Worm (Caenorhabditis elegans) whole organism, young adult: ENCODE data around the gene str-5.
"Not testable (repeated sequence)": the region's sequence is repeated elsewhere in the genome, so short reads cannot be mapped to it uniquely, and the experiment has no call there.

ENCODE experiments used
- B0261.1 ChIP-seq: sonication (generic microtip); optimal IDR thresholded peaks from 2 replicates; lab custom pipeline; 2016; ENCODE audit warnings: mild to moderate bottlenecking, missing genetic modification characterization, moderate library complexity, missing compliant biosample characterization
- D2030.7 ChIP-seq: fragments of 200-800 bp; sonication (Bioruptor generic); IDR thresholded peaks from 2 replicates; pipeline ENCODE4 v1.3.6; 2022; ENCODE audit warnings: missing genetic modification reagents, missing genetic modification characterization, missing compliant biosample characterization
- F22D6.2 ChIP-seq: sonication (generic microtip); optimal IDR thresholded peaks from 2 replicates; lab custom pipeline; 2016; ENCODE audit warnings: mild to moderate bottlenecking, missing genetic modification characterization, missing compliant biosample characterization
- F39B2.1 ChIP-seq: fragments of 200-800 bp; sonication (Bioruptor generic); IDR thresholded peaks from 2 replicates; pipeline ENCODE4 v1.3.6; 2022; ENCODE audit warnings: missing genetic modification reagents, missing genetic modification characterization, missing compliant biosample characterization
- Y53F4B.3 ChIP-seq: fragments of 200-800 bp; sonication (Bioruptor generic); IDR thresholded peaks from 2 replicates; pipeline ENCODE4 v1.3.6; 2022; ENCODE audit warnings: missing genetic modification reagents, missing genetic modification characterization, missing compliant biosample characterization
- Y79H2A.3 ChIP-seq: fragments of 200-800 bp; sonication (Bioruptor generic); conservative IDR thresholded peaks from 2 replicates; pipeline ENCODE4 v1.3.6; 2022; ENCODE audit warnings: missing genetic modification reagents, missing genetic modification characterization, missing compliant biosample characterization
- ama-1 ChIP-seq, 3 experiments: fragments of 150-350 bp in 1 of 3; sonication (generic microtip) in 2 of 3; optimal IDR thresholded peaks; 2 replicates each; lab custom pipeline; 2014 to 2018; ENCODE audit warnings: missing biosample characterization in 2 of 3, missing genetic modification characterization in 2 of 3, missing genetic modification reagents in 2 of 3
- atf-7 ChIP-seq: sonication (generic microtip); optimal IDR thresholded peaks from 2 replicates; lab custom pipeline; 2017; ENCODE audit warnings: mild to moderate bottlenecking, missing genetic modification characterization, missing compliant biosample characterization
- attf-6 ChIP-seq: fragments of 200-800 bp; sonication (Bioruptor generic); IDR thresholded peaks from 2 replicates; pipeline ENCODE4 v1.3.6; 2022; ENCODE audit warnings: missing genetic modification reagents, missing genetic modification characterization, missing compliant biosample characterization
- cebp-1 ChIP-seq, 2 experiments: fragments of 200-800 bp in 1 of 2; sonication (Bioruptor generic) in 1 of 2; sonication (generic microtip) in 1 of 2; IDR thresholded peaks in 1 of 2; optimal IDR thresholded peaks in 1 of 2; 2 replicates each; pipeline versions ENCODE4 v1.3.6 to Lab custom; 2017 to 2022; ENCODE audit warnings: missing compliant biosample characterization in 2 of 2, missing genetic modification characterization in 2 of 2, mild to moderate bottlenecking in 1 of 2, missing genetic modification reagents in 1 of 2, moderate library complexity in 1 of 2
- ceh-40 ChIP-seq: fragments of 200-800 bp; sonication (Bioruptor generic); IDR thresholded peaks from 2 replicates; pipeline ENCODE4 v1.3.6; 2022; ENCODE audit warnings: missing genetic modification characterization, missing compliant biosample characterization
- efl-1 ChIP-seq: fragments of 150-350 bp; optimal IDR thresholded peaks from 2 replicates; lab custom pipeline; 2014; ENCODE audit warnings: missing biosample characterization, missing genetic modification reagents, missing genetic modification characterization
- egrh-3 ChIP-seq: fragments of 200-800 bp; sonication (Bioruptor generic); IDR thresholded peaks from 2 replicates; pipeline ENCODE4 v1.3.6; 2022; ENCODE audit warnings: missing genetic modification reagents, missing genetic modification characterization, missing compliant biosample characterization
- ekl-4 ChIP-seq: fragments of 200-800 bp; sonication (Bioruptor generic); IDR thresholded peaks from 2 replicates; pipeline ENCODE4 v1.3.6; 2022; ENCODE audit warnings: missing genetic modification reagents, missing genetic modification characterization, missing compliant biosample characterization
- hlh-12 ChIP-seq: sonication (generic microtip); optimal IDR thresholded peaks from 2 replicates; lab custom pipeline; 2016; ENCODE audit warnings: missing genetic modification characterization, missing compliant biosample characterization
- hsf-1 ChIP-seq: fragments of 200-800 bp; sonication (Bioruptor generic); IDR thresholded peaks from 2 replicates; pipeline ENCODE4 v1.3.6; 2022; ENCODE audit warnings: missing genetic modification reagents, missing genetic modification characterization, missing compliant biosample characterization
- let-607 ChIP-seq, 2 experiments: fragments of 200-800 bp in 1 of 2; sonication (Bioruptor generic) in 1 of 2; sonication (generic microtip) in 1 of 2; optimal IDR thresholded peaks; 2 replicates each; lab custom pipeline; 2016 to 2018; ENCODE audit warnings: mild to moderate bottlenecking in 2 of 2, missing compliant biosample characterization in 2 of 2, missing genetic modification characterization in 2 of 2, moderate library complexity in 2 of 2, missing genotype in 1 of 2
- madf-10 ChIP-seq: sonication (generic microtip); optimal IDR thresholded peaks from 2 replicates; lab custom pipeline; 2016; ENCODE audit warnings: mild to moderate bottlenecking, missing genetic modification characterization, missing compliant biosample characterization
- nfyb-1 ChIP-seq: fragments of 200-800 bp; sonication (Bioruptor generic); IDR thresholded peaks from 2 replicates; pipeline ENCODE4 v1.3.6; 2022; ENCODE audit warnings: missing genetic modification reagents, missing genetic modification characterization, missing compliant biosample characterization
- nhr-120 ChIP-seq: fragments of 200-800 bp; sonication (Bioruptor generic); IDR thresholded peaks from 2 replicates; pipeline ENCODE4 v1.3.6; 2022; ENCODE audit warnings: missing genetic modification characterization, missing compliant biosample characterization
- nhr-27 ChIP-seq: fragments of 200-800 bp; sonication (Bioruptor generic); optimal IDR thresholded peaks from 2 replicates; lab custom pipeline; 2018; ENCODE audit warnings: mild to moderate bottlenecking, missing genetic modification characterization, moderate library complexity, missing compliant biosample characterization
- rcor-1 ChIP-seq: fragments of 200-800 bp; sonication (Bioruptor generic); IDR thresholded peaks from 2 replicates; pipeline ENCODE4 v1.3.6; 2022; ENCODE audit warnings: missing genetic modification reagents, missing genetic modification characterization, missing compliant biosample characterization
- repo-1 ChIP-seq: sonication (generic microtip); optimal IDR thresholded peaks from 2 replicates; lab custom pipeline; 2017; ENCODE audit warnings: mild to moderate bottlenecking, missing genetic modification characterization, missing compliant biosample characterization
- rpc-1 ChIP-seq, 2 experiments: fragments of 150-350 bp in 1 of 2; sonication (generic microtip) in 1 of 2; optimal IDR thresholded peaks; 2 replicates each; lab custom pipeline; 2014 to 2018; ENCODE audit warnings: missing biosample characterization in 1 of 2, missing genetic modification characterization in 1 of 2, missing genetic modification reagents in 1 of 2, missing genotype in 1 of 2
- sea-2 ChIP-seq: fragments of 200-800 bp; sonication (Bioruptor generic); IDR thresholded peaks from 2 replicates; pipeline ENCODE4 v1.3.6; 2022; ENCODE audit warnings: missing genetic modification characterization, missing compliant biosample characterization
- somi-1 ChIP-seq: fragments of 200-800 bp; sonication (Bioruptor generic); optimal IDR thresholded peaks from 2 replicates; lab custom pipeline; 2018; ENCODE audit warnings: mild to moderate bottlenecking, missing genetic modification characterization, missing compliant biosample characterization
- xnd-1 ChIP-seq: sonication (generic microtip); optimal IDR thresholded peaks from 2 replicates; lab custom pipeline; 2016; ENCODE audit warnings: missing genotype, missing genetic modification reagents, missing genetic modification characterization, missing compliant biosample characterization
- ztf-26 ChIP-seq: sonication (generic microtip); optimal IDR thresholded peaks from 2 replicates; lab custom pipeline; 2017; ENCODE audit warnings: missing genetic modification characterization, missing compliant biosample characterization
- ztf-28 ChIP-seq: fragments of 200-800 bp; sonication (Bioruptor generic); IDR thresholded peaks from 2 replicates; pipeline ENCODE4 v1.3.6; 2022; ENCODE audit warnings: missing genetic modification reagents, missing genetic modification characterization, missing compliant biosample characterization

Gene str-5

ce11 chrV:15793270-15793669 lies 40.2 kb downstream of the str-5 start, which contains the start of gene T26E4.7:
Gene T26E4.7 (plus strand): TSS chrV:15793570.
- no peak for TF ChIP-seq nhr-120 (GFP tag; lab: Robert Waterston, UW)
- no peak for TF ChIP-seq ama-1 (optimal IDR thresholded peaks at IDR 0.05; lab: Kevin White, UChicago)
- no peak for TF ChIP-seq ama-1 (GFP tag; optimal IDR thresholded peaks at IDR 0.05; lab: Kevin White, UChicago)
- no peak for TF ChIP-seq nhr-27 (tag; lab: Kevin White, UChicago)
- no peak for TF ChIP-seq D2030.7 (GFP tag; lab: Robert Waterston, UW)
- no peak for TF ChIP-seq ekl-4
- TF ChIP-seq sea-2: no peak
- no peak for TF ChIP-seq atf-7 (tag; lab: Kevin White, UChicago)
- no peak for TF ChIP-seq efl-1 (GFP tag; lab: Kevin White, UChicago)
- no peak for TF ChIP-seq ceh-40 (GFP tag; lab: Robert Waterston, UW)
- TF ChIP-seq egrh-3 (GFP tag; lab: Robert Waterston, UW): no peak
- no peak for TF ChIP-seq hlh-12 (tag; lab: Kevin White, UChicago)
- TF ChIP-seq let-607 (tag; optimal IDR thresholded peaks at IDR 0.05; lab: Kevin White, UChicago): no peak

- TF ChIP-seq attf-6 (GFP tag; lab: Robert Waterston, UW): no peak
- TF ChIP-seq F39B2.1 (GFP tag; lab: Robert Waterston, UW): no peak
- no peak for TF ChIP-seq Y79H2A.3 (GFP tag; lab: Robert Waterston, UW)
- no peak for TF ChIP-seq nfyb-1 (GFP tag; lab: Robert Waterston, UW)
- TF ChIP-seq repo-1 (tag; lab: Kevin White, UChicago): no peak
- TF ChIP-seq F22D6.2 (tag; lab: Kevin White, UChicago): no peak
- no peak for TF ChIP-seq xnd-1 (tag; lab: Kevin White, UChicago)
- no peak for TF ChIP-seq rcor-1
- no peak for TF ChIP-seq madf-10 (tag; lab: Kevin White, UChicago)
Observed at ce11 chrV:15796087-15796486, 43.0 kb downstream of the str-5 start, which contains the start of gene nhr-223. Gene nhr-223 (plus strand): TSS chrV:15796387.

ce11 chrV:15798108-15798507 lies 45.1 kb downstream of the str-5 start, which contains the start of gene T26E4.10:
Gene T26E4.10 (minus strand): TSS chrV:15798208.
- TF ChIP-seq somi-1 (GFP tag; lab: Kevin White, UChicago) (no peak), nhr-120 (GFP tag; lab: Robert Waterston, UW) (no peak), ztf-26 (tag; lab: Kevin White, UChicago) (no peak), B0261.1 (tag; lab: Kevin White, UChicago) (no peak)

- TF ChIP-seq cebp-1 (GFP tag; IDR thresholded peaks at IDR 0.05; lab: Robert Waterston, UW); cebp-1 (tag; optimal IDR thresholded peaks at IDR 0.05; lab: Kevin White, UChicago); Y53F4B.3; attf-6 (GFP tag; lab: Robert Waterston, UW): not testable (repeated sequence)
- TF ChIP-seq, all 124 proteins: peak for 0; not testable (repeated sequence) for 124
Observed at ce11 chrV:15802623-15803022, 49.6 kb downstream of the str-5 start, which contains the start of gene T26E4.9. Gene T26E4.9 (minus strand): TSS chrV:15802723.

- not testable (repeated sequence) for TF ChIP-seq ztf-28; rpc-1 (optimal IDR thresholded peaks at IDR 0.05; lab: Kevin White, UChicago); rpc-1 (tag; optimal IDR thresholded peaks at IDR 0.05; lab: Kevin White, UChicago); hsf-1 (GFP tag; lab: Robert Waterston, UW)
Observed at ce11 chrV:15803079-15803478, 50.0 kb downstream of the str-5 start, which contains the start of gene srd-27. Gene srd-27 (plus strand): TSS chrV:15803379.
